Worm (Caenorhabditis elegans): ENCODE data around the gene ZK105.8.
"Not testable (repeated sequence)": the region's sequence is repeated elsewhere in the genome, so short reads cannot be mapped to it uniquely, and the experiment has no call there.

The ZK105.8 gene

ce11 chrV:7693394-7693793, 30.9 kb upstream of the ZK105.8 start, which contains the start of gene C12D5.10:
Gene C12D5.10, minus strand, starts transcription at chrV:7693494.
- no peak for TF ChIP-seq ham-2 (GFP tag; optimal IDR thresholded peaks at IDR 0.05)
- no peak for TF ChIP-seq M03D4.4 (tag; optimal IDR thresholded peaks at IDR 0.05)
- no peak for TF ChIP-seq sem-2 (GFP tag; optimal IDR thresholded peaks at IDR 0.05)
- no peak for TF ChIP-seq mab-5 (tag; optimal IDR thresholded peaks at IDR 0.05)
- TF ChIP-seq nhr-76 (tag; optimal IDR thresholded peaks at IDR 0.05), result no peak
- TF ChIP-seq unc-39 (tag; optimal IDR thresholded peaks at IDR 0.05), result no peak
- TF ChIP-seq zip-8 (tag; optimal IDR thresholded peaks at IDR 0.05), result no peak
- TF ChIP-seq ceh-83 (GFP tag; optimal IDR thresholded peaks at IDR 0.05), result no peak
- no peak for TF ChIP-seq lsy-2 (tag; optimal IDR thresholded peaks at IDR 0.05)
- no peak for TF ChIP-seq blmp-1 (tag; optimal IDR thresholded peaks at IDR 0.05)
- no peak for TF ChIP-seq nhr-28 (tag; optimal IDR thresholded peaks at IDR 0.05)
- no peak for TF ChIP-seq ztf-11 (tag; optimal IDR thresholded peaks at IDR 0.05)
- TF ChIP-seq mls-2 (tag; optimal IDR thresholded peaks at IDR 0.05), result no peak
- no peak for TF ChIP-seq nhr-237 (tag; optimal IDR thresholded peaks at IDR 0.05)
- no peak for TF ChIP-seq sptf-1 (tag; optimal IDR thresholded peaks at IDR 0.05)
- no peak for TF ChIP-seq snpc-4 (tag; optimal IDR thresholded peaks at IDR 0.05)

- TF ChIP-seq snpc-4 (tag; optimal IDR thresholded peaks at IDR 0.05) (no peak), M03D4.4 (tag; optimal IDR thresholded peaks at IDR 0.05) (no peak), lsy-2 (tag; optimal IDR thresholded peaks at IDR 0.05) (no peak), lin-13 (tag; optimal IDR thresholded peaks at IDR 0.05) (no peak), nhr-2 (tag; optimal IDR thresholded peaks at IDR 0.05) (no peak), sem-2 (GFP tag; optimal IDR thresholded peaks at IDR 0.05) (no peak), nhr-12 (tag; optimal IDR thresholded peaks at IDR 0.05) (no peak), tbx-8 (GFP tag; optimal IDR thresholded peaks at IDR 0.05) (no peak), nhr-76 (tag; optimal IDR thresholded peaks at IDR 0.05) (no peak)
Observed at ce11 chrV:7696842-7697241, 27.5 kb upstream of the ZK105.8 start, which contains the start of gene ZK105.3. Gene ZK105.3, plus strand, starts transcription at chrV:7697142.

ce11 chrV:7703536-7703935, 20.8 kb upstream of the ZK105.8 start, which contains the start of gene srsx-40:
Gene srsx-40, minus strand, starts transcription at chrV:7703636.
- not testable (repeated sequence) for TF ChIP-seq lsy-2 (tag; optimal IDR thresholded peaks at IDR 0.05); tbx-8 (GFP tag; optimal IDR thresholded peaks at IDR 0.05); mls-2 (tag; optimal IDR thresholded peaks at IDR 0.05)

ce11 chrV:7705316-7705715, 19.0 kb upstream of the ZK105.8 start, which contains the start of gene srw-3:
Gene srw-3, plus strand, starts transcription at chrV:7705616.
- TF ChIP-seq ceh-39 (tag; optimal IDR thresholded peaks at IDR 0.05), result no peak

- TF ChIP-seq nhr-2 (tag; optimal IDR thresholded peaks at IDR 0.05) (no peak), zip-8 (tag; optimal IDR thresholded peaks at IDR 0.05) (no peak), unc-39 (tag; optimal IDR thresholded peaks at IDR 0.05) (no peak), blmp-1 (tag; optimal IDR thresholded peaks at IDR 0.05) (no peak), mab-5 (tag; optimal IDR thresholded peaks at IDR 0.05) (no peak), unc-120 (tag; optimal IDR thresholded peaks at IDR 0.05; ENCODE audit: poor library complexity, severe bottlenecking) (no peak), unc-62 (GFP tag; optimal IDR thresholded peaks at IDR 0.05) (no peak), lsy-2 (tag; optimal IDR thresholded peaks at IDR 0.05) (no peak), cnd-1 (tag; optimal IDR thresholded peaks at IDR 0.05) (no peak), ztf-11 (tag; optimal IDR thresholded peaks at IDR 0.05) (no peak), pha-4 (tag; optimal IDR thresholded peaks at IDR 0.05) (no peak), lin-13 (tag; optimal IDR thresholded peaks at IDR 0.05) (no peak), snpc-4 (tag; optimal IDR thresholded peaks at IDR 0.05) (no peak), tbx-8 (GFP tag; optimal IDR thresholded peaks at IDR 0.05) (no peak), sptf-1 (tag; optimal IDR thresholded peaks at IDR 0.05) (no peak), hlh-1 (tag; optimal IDR thresholded peaks at IDR 0.05) (no peak), ceh-39 (tag; optimal IDR thresholded peaks at IDR 0.05) (no peak), lin-32 (GFP tag; optimal IDR thresholded peaks at IDR 0.05) (no peak), bed-3 (GFP tag; optimal IDR thresholded peaks at IDR 0.05) (no peak), elt-3 (tag; optimal IDR thresholded peaks at IDR 0.05) (no peak)
Observed at ce11 chrV:7708525-7708924, 15.8 kb upstream of the ZK105.8 start, which contains the start of gene ZK105.11. Gene ZK105.11, minus strand, starts transcription at chrV:7708625.

- no peak for TF ChIP-seq ceh-39 (tag; optimal IDR thresholded peaks at IDR 0.05)
- no peak for TF ChIP-seq lsy-2 (tag; optimal IDR thresholded peaks at IDR 0.05)
- no peak for TF ChIP-seq mls-2 (tag; optimal IDR thresholded peaks at IDR 0.05)
- TF ChIP-seq ztf-11 (tag; optimal IDR thresholded peaks at IDR 0.05), result no peak
- no peak for TF ChIP-seq unc-120 (tag; optimal IDR thresholded peaks at IDR 0.05; ENCODE audit: poor library complexity, severe bottlenecking)
- no peak for TF ChIP-seq pha-4 (tag; optimal IDR thresholded peaks at IDR 0.05)
- no peak for TF ChIP-seq snpc-4 (tag; optimal IDR thresholded peaks at IDR 0.05)
- TF ChIP-seq ham-2 (GFP tag; optimal IDR thresholded peaks at IDR 0.05), result no peak
- TF ChIP-seq sem-2 (GFP tag; optimal IDR thresholded peaks at IDR 0.05), result no peak
Observed at ce11 chrV:7713072-7713471, 11.2 kb upstream of the ZK105.8 start, which contains the start of gene ZK105.13. Gene ZK105.13, minus strand, starts transcription at chrV:7713172.

Measured in whole organism, mixed stage, embryonic.